Worm (Caenorhabditis elegans): ENCODE results near the gene B0001.7.

DNA sequence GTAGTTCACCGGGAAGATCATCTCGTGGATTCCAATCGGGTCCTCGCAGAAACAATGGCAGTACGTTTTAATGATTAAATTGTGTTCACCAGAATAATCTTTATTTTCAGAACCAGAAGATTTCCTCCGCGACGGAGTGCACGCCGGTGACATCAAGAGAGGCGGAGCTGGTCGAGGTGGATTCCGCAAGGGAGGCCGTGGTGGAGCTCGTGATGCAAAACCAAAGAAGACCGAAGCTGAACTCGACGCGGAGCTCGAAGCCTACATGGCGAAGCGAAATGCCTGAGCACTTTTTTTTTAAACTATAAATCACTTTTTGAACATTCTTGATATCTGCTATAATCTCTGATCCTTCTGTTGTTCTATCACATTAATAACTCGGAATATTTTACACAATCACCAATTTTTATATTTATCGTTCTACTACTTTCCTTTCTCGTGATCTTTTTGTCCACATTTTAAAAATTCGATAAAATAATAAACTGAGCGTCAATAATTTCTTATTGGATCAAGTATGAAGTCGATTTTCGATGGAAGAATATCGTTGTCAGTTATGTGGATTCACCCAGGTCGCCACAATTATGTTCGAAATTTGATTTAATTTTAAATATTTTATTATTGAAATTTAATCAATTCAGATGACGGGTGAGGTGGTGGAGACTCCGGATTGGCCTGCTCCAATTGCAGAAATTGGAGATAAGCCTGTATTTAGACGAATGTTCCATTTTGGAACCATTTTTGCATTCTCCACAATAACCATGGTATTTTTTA, 29.5 kb downstream of the B0001.7 start, which contains the start of gene dhhc-6:
- TF ChIP-seq ceh-34 (tag; optimal IDR thresholded peaks at IDR 0.05) (no peak), ceh-6 (GFP tag; optimal IDR thresholded peaks at IDR 0.05) (no peak), hlh-30 (tag; optimal IDR thresholded peaks at IDR 0.05; ENCODE audit: insufficient read depth) (no peak), hlh-6 (tag; optimal IDR thresholded peaks at IDR 0.05) (no peak)
